Fruit fly (Drosophila melanogaster): ENCODE data around the gene CG5381.

The CG5381 gene

dm6 chr2L:10322773-10323487 lies at the start of gene CG5381:
Gene CG5381 (minus strand): TSS chr2L:10323102.
- TF ChIP-seq svp (GFP tag) = peak; percentile 93
- TF ChIP-seq vri (GFP tag; optimal IDR thresholded peaks at IDR 0.05) = peak; percentile 47
- TF ChIP-seq Blimp-1 (GFP tag; optimal IDR thresholded peaks at IDR 0.05) = no peak
- TF ChIP-seq topi (GFP tag; optimal IDR thresholded peaks at IDR 0.05) = no peak

- TF ChIP-seq CG6163 (GFP tag; IDR thresholded peaks at IDR 0.05) (no peak), Eip78C (GFP tag) (peak; percentile 8)
Measured at dm6 chr2L:10372297-10372696, 49.4 kb upstream of the CG5381 start.

- TF ChIP-seq achi (GFP tag; optimal IDR thresholded peaks at IDR 0.05) (no peak), CG4318 (GFP tag; optimal IDR thresholded peaks at IDR 0.05) (no peak), Met (GFP tag; optimal IDR thresholded peaks at IDR 0.05) (no peak), CG6854 (GFP tag; optimal IDR thresholded peaks at IDR 0.05) (no peak), topi (GFP tag; optimal IDR thresholded peaks at IDR 0.05) (no peak), CG3032 (tag; optimal IDR thresholded peaks at IDR 0.05) (peak; percentile 47), CG6792 (GFP tag; optimal IDR thresholded peaks at IDR 0.05) (no peak), CG10669 (GFP tag; optimal IDR thresholded peaks at IDR 0.05) (no peak), Ets96B (tag; optimal IDR thresholded peaks at IDR 0.05) (peak; percentile 6), fkh (GFP tag; optimal IDR thresholded peaks at IDR 0.05) (no peak), CG6808 (GFP tag; optimal IDR thresholded peaks at IDR 0.05) (no peak), fd59A (GFP tag; optimal IDR thresholded peaks at IDR 0.05) (no peak), CG10631 (GFP tag; optimal IDR thresholded peaks at IDR 0.05) (no peak), Lpt (GFP tag; optimal IDR thresholded peaks at IDR 0.05) (no peak), CG34406 (GFP tag; optimal IDR thresholded peaks at IDR 0.05) (no peak), lz (GFP tag; optimal IDR thresholded peaks at IDR 0.05) (no peak), CG15336 (GFP tag; IDR thresholded peaks at IDR 0.05) (no peak), Eip78C (GFP tag) (peak; percentile 63), CG9139 (GFP tag; optimal IDR thresholded peaks at IDR 0.05) (no peak), Sox102F (GFP tag; optimal IDR thresholded peaks at IDR 0.05) (no peak), CG16779 (tag; optimal IDR thresholded peaks at IDR 0.05) (no peak), CG8119 (GFP tag; IDR thresholded peaks at IDR 0.05) (peak; percentile 55), CG11294 (GFP tag; IDR thresholded peaks at IDR 0.05) (no peak), CG6163 (GFP tag; IDR thresholded peaks at IDR 0.05) (no peak; the same call in 2 of the 3 replicates), eg (GFP tag; IDR thresholded peaks at IDR 0.05) (no peak), CG3919 (GFP tag; optimal IDR thresholded peaks at IDR 0.05) (no peak), CG11762 (GFP tag; optimal IDR thresholded peaks at IDR 0.05; ENCODE audit: insufficient read depth) (no peak), Sox15 (GFP tag; optimal IDR thresholded peaks at IDR 0.05) (no peak), pdm3 (GFP tag; optimal IDR thresholded peaks at IDR 0.05) (no peak), CG11902 (GFP tag; optimal IDR thresholded peaks at IDR 0.05) (no peak), cyc (GFP tag; optimal IDR thresholded peaks at IDR 0.05) (peak; percentile 1), Ets21C (GFP tag; optimal IDR thresholded peaks at IDR 0.05) (no peak), Eip93F (GFP tag; optimal IDR thresholded peaks at IDR 0.05) (no peak), Eip75B (GFP tag; optimal IDR thresholded peaks at IDR 0.05) (no peak), Gug (GFP tag; IDR thresholded peaks at IDR 0.05) (no peak), CG8632 (GFP tag; optimal IDR thresholded peaks at IDR 0.05) (no peak), esn (GFP tag; optimal IDR thresholded peaks at IDR 0.05) (no peak), CG7368 (GFP tag; optimal IDR thresholded peaks at IDR 0.05) (no peak), CG31627 (GFP tag; optimal IDR thresholded peaks at IDR 0.05) (no peak)
Measured at dm6 chr2L:10366525-10366924, 43.6 kb upstream of the CG5381 start, which contains the start of gene CG5056. Gene CG5056 (plus strand): TSS chr2L:10366692.

All from whole organism, prepupa.